Worm (Caenorhabditis elegans): ENCODE data around the gene C09B9.2.
"Not testable (repeated sequence)": the region's sequence is repeated elsewhere in the genome, so short reads cannot be mapped to it uniquely, and the experiment has no call there.

ce11 chrIV:5062278-5062677 is 33.2 kb downstream of the C09B9.2 start, which contains the start of gene msp-57:
- TF ChIP-seq nhr-25 (tag; optimal IDR thresholded peaks at IDR 0.05; ENCODE audit: borderline replicate concordance, insufficient read depth); nhr-76 (tag; optimal IDR thresholded peaks at IDR 0.05); nhr-10 (tag; optimal IDR thresholded peaks at IDR 0.05); nhr-11 (tag; optimal IDR thresholded peaks at IDR 0.05); Y105C5A.15 (GFP tag; IDR thresholded peaks at IDR 0.05); aly-2 (tag; optimal IDR thresholded peaks at IDR 0.05); F44E2.7 (GFP tag; IDR thresholded peaks at IDR 0.05); lin-15B (tag; optimal IDR thresholded peaks at IDR 0.05); ama-1 (optimal IDR thresholded peaks at IDR 0.05); dmd-8 (GFP tag; IDR thresholded peaks at IDR 0.05); aha-1 (tag): not testable (repeated sequence)
